Fruit fly (Drosophila melanogaster) whole organism, embryonic: ENCODE data around the gene CG14545.

Experiments used
- BtbVII ChIP-seq: fragments of 200-800 bp; sonication (Bioruptor generic); optimal IDR thresholded peaks from 3 replicates; lab custom pipeline; 2017; ENCODE audit warnings: missing biosample characterization, mild to moderate bottlenecking, missing genetic modification characterization
- CG10147 ChIP-seq: fragments of 200-800 bp; sonication (Bioruptor generic); optimal IDR thresholded peaks from 2 replicates; lab custom pipeline; 2019; ENCODE audit warnings: missing biosample characterization, mild to moderate bottlenecking, missing genetic modification characterization, moderate library complexity
- CG11504 ChIP-seq: fragments of 200-800 bp; sonication (Bioruptor generic); optimal IDR thresholded peaks from 3 replicates; lab custom pipeline; 2019; ENCODE audit warnings: missing biosample characterization, mild to moderate bottlenecking, missing genetic modification characterization, moderate library complexity
- CG11560 ChIP-seq: fragments of 200-800 bp; sonication (Bioruptor generic); IDR thresholded peaks from 3 replicates; pipeline ENCODE4 v1.3.6; 2022; ENCODE audit warnings: missing biosample characterization, missing genetic modification characterization
- CG12104 ChIP-seq: fragments of 200-800 bp; sonication (Bioruptor generic); optimal IDR thresholded peaks from 3 replicates; lab custom pipeline; 2016; ENCODE audit warnings: missing biosample characterization, missing genetic modification characterization
- CG12219 ChIP-seq: fragments of 200-800 bp; sonication (Bioruptor generic); optimal IDR thresholded peaks from 3 replicates; lab custom pipeline; 2018; ENCODE audit warnings: missing biosample characterization, mild to moderate bottlenecking, missing genetic modification characterization
- CG1233 ChIP-seq: fragments of 200-800 bp; sonication (Bioruptor generic); optimal IDR thresholded peaks from 4 replicates; lab custom pipeline; 2018; ENCODE audit warnings: missing biosample characterization, mild to moderate bottlenecking, missing genetic modification characterization
- CG13123 ChIP-seq: fragments of 200-800 bp; sonication (Bioruptor generic); optimal IDR thresholded peaks from 2 replicates; lab custom pipeline; 2016; ENCODE audit warnings: missing biosample characterization, missing genetic modification characterization
- CG14014 ChIP-seq: fragments of 200-800 bp; sonication (Bioruptor generic); IDR thresholded peaks from 2 replicates; pipeline ENCODE4 v1.3.6; 2022; ENCODE audit warnings: missing biosample characterization, missing genetic modification characterization
- CG14050 ChIP-seq: fragments of 200-800 bp; sonication (Bioruptor generic); IDR thresholded peaks from 3 replicates; pipeline ENCODE4 v1.3.6; 2022; ENCODE audit warnings: missing biosample characterization, missing genetic modification characterization
- CG15696 ChIP-seq: fragments of 200-800 bp; sonication (Bioruptor generic); optimal IDR thresholded peaks from 2 replicates; lab custom pipeline; 2019; ENCODE audit warnings: missing biosample characterization, mild to moderate bottlenecking, missing genetic modification characterization, moderate library complexity
- CG16813 ChIP-seq: fragments of 200-800 bp; sonication (Bioruptor generic); IDR thresholded peaks from 3 replicates; pipeline ENCODE4 v1.3.6; 2022; ENCODE audit warnings: missing biosample characterization, missing genetic modification characterization; ENCODE audit not compliant: partially characterized antibody
- CG17829 ChIP-seq: fragments of 200-800 bp; optimal IDR thresholded peaks from 2 replicates; lab custom pipeline; 2019; ENCODE audit warnings: missing biosample characterization, mild to moderate bottlenecking, missing genetic modification characterization, moderate library complexity
- CG1832 ChIP-seq: fragments of 200-800 bp; sonication (Bioruptor generic); optimal IDR thresholded peaks from 2 replicates; lab custom pipeline; 2017; ENCODE audit warnings: missing biosample characterization, mild to moderate bottlenecking, missing genetic modification characterization, inconsistent platforms
- CG3065 ChIP-seq: fragments of 200-800 bp; sonication (Bioruptor generic); optimal IDR thresholded peaks from 2 replicates; lab custom pipeline; 2016; ENCODE audit warnings: missing biosample characterization, missing genetic modification characterization
- CG34376 ChIP-seq: fragments of 200-800 bp; sonication (Bioruptor generic); optimal IDR thresholded peaks from 2 replicates; lab custom pipeline; 2018; ENCODE audit warnings: missing biosample characterization, mild to moderate bottlenecking, missing genetic modification characterization
- CG5953 ChIP-seq: fragments of 200-800 bp; sonication (Bioruptor generic); IDR thresholded peaks from 2 replicates; pipeline ENCODE4 v1.3.6; 2022; ENCODE audit warnings: missing biosample characterization, missing genetic modification characterization
- CG8388 ChIP-seq: fragments of 200-800 bp; sonication (Bioruptor generic); optimal IDR thresholded peaks from 2 replicates; lab custom pipeline; 2019; ENCODE audit warnings: missing biosample characterization, mild to moderate bottlenecking, missing genetic modification characterization, moderate library complexity
- CG9609 ChIP-seq: fragments of 200-800 bp; sonication (Bioruptor generic); optimal IDR thresholded peaks from 3 replicates; lab custom pipeline; 2016; ENCODE audit warnings: missing biosample characterization, missing genetic modification characterization
- CG9797 ChIP-seq: fragments of 200-800 bp; sonication (Bioruptor generic); optimal IDR thresholded peaks from 3 replicates; lab custom pipeline; 2018; ENCODE audit warnings: missing biosample characterization, mild to moderate bottlenecking, missing genetic modification characterization
- CTCF ChIP-seq: fragments of 200-800 bp; sonication (Bioruptor generic); optimal IDR thresholded peaks from 2 replicates; lab custom pipeline; 2017; ENCODE audit warnings: missing biosample characterization, mild to moderate bottlenecking, missing genetic modification characterization, moderate library complexity
- D ChIP-seq, 2 experiments: fragments of 200-800 bp in 1 of 2; fragments of >200 bp in 1 of 2; sonication (Bioruptor generic) in 1 of 2; optimal IDR thresholded peaks; 2 replicates in 1 of 2; 3 replicates in 1 of 2; lab custom pipeline; 2017; ENCODE audit warnings: mild to moderate bottlenecking in 1 of 2, missing biosample characterization in 1 of 2, missing genetic modification characterization in 1 of 2, missing genetic modification reagents in 1 of 2
- D19B ChIP-seq: fragments of 200-800 bp; sonication (Bioruptor generic); optimal IDR thresholded peaks from 2 replicates; lab custom pipeline; 2017; ENCODE audit warnings: missing biosample characterization, mild to moderate bottlenecking, missing genetic modification characterization
- Dbx ChIP-seq: fragments of 200-800 bp; sonication (Bioruptor generic); IDR thresholded peaks from 3 replicates; pipeline ENCODE4 v1.3.6; 2022; ENCODE audit warnings: missing biosample characterization, missing genetic modification characterization
- Dip3 ChIP-seq: fragments of 200-800 bp; sonication (Bioruptor generic); optimal IDR thresholded peaks from 3 replicates; lab custom pipeline; 2016; ENCODE audit warnings: missing biosample characterization, missing genetic modification characterization
- Fer3 ChIP-seq: fragments of 200-800 bp; sonication (Bioruptor generic); optimal IDR thresholded peaks from 2 replicates; lab custom pipeline; 2018; ENCODE audit warnings: missing biosample characterization, mild to moderate bottlenecking, missing genetic modification characterization, moderate library complexity
- GATAe ChIP-seq: fragments of 200-800 bp; sonication (Bioruptor generic); conservative IDR thresholded peaks from 2 replicates; pipeline ENCODE4 v1.3.6; 2022; ENCODE audit warnings: missing biosample characterization, missing genetic modification characterization
- Lim3 ChIP-seq: fragments of 200-800 bp; sonication (Bioruptor generic); IDR thresholded peaks from 2 replicates; pipeline ENCODE4 v1.3.6; 2022; ENCODE audit warnings: missing biosample characterization, missing genetic modification characterization
- Oaz ChIP-seq: fragments of 200-800 bp; sonication (Bioruptor generic); IDR thresholded peaks from 2 replicates; pipeline ENCODE4 v1.3.6; 2022; ENCODE audit warnings: missing biosample characterization, missing genetic modification characterization
- Sox100B ChIP-seq: fragments of 200-800 bp; sonication (Bioruptor generic); optimal IDR thresholded peaks from 3 replicates; lab custom pipeline; 2018; ENCODE audit warnings: missing biosample characterization, mild to moderate bottlenecking, missing genetic modification characterization
- TFAM ChIP-seq: fragments of 200-800 bp; sonication (Bioruptor generic); optimal IDR thresholded peaks from 2 replicates; lab custom pipeline; 2017; ENCODE audit warnings: missing biosample characterization, missing genetic modification characterization, inconsistent platforms
- YL-1 ChIP-seq: fragments of 200-800 bp; sonication (Bioruptor generic); optimal IDR thresholded peaks from 3 replicates; lab custom pipeline; 2017; ENCODE audit warnings: missing biosample characterization, mild to moderate bottlenecking, missing genetic modification characterization
- ap ChIP-seq: fragments of 200-800 bp; sonication (Bioruptor generic); IDR thresholded peaks from 2 replicates; pipeline ENCODE4 v1.3.6; 2022; ENCODE audit warnings: missing biosample characterization, missing genetic modification characterization
- dpn ChIP-seq, 2 experiments: fragments of 200-800 bp; sonication (Bioruptor generic); optimal IDR thresholded peaks; 3 replicates each; lab custom pipeline; 2016; ENCODE audit warnings: missing biosample characterization in 2 of 2, missing genetic modification characterization in 2 of 2
- en ChIP-seq: fragments of 200-800 bp; sonication (Bioruptor generic); optimal IDR thresholded peaks from 2 replicates; lab custom pipeline; 2016; ENCODE audit warnings: missing biosample characterization, missing genetic modification characterization
- gt ChIP-seq: fragments of 200-800 bp; sonication (Bioruptor generic); IDR thresholded peaks from 2 replicates; pipeline ENCODE4 v1.3.6; 2022; ENCODE audit warnings: missing biosample characterization, missing genetic modification characterization
- her ChIP-seq: fragments of 200-800 bp; sonication (Bioruptor generic); optimal IDR thresholded peaks from 2 replicates; lab custom pipeline; 2016; ENCODE audit warnings: missing biosample characterization, missing genetic modification characterization
- lbe ChIP-seq: fragments of 200-800 bp; sonication (Bioruptor generic); optimal IDR thresholded peaks from 2 replicates; lab custom pipeline; 2016; ENCODE audit warnings: missing biosample characterization, mild to moderate bottlenecking, missing genetic modification characterization
- mam ChIP-seq: fragments of 200-800 bp; sonication (Bioruptor generic); optimal IDR thresholded peaks from 3 replicates; lab custom pipeline; 2016; ENCODE audit warnings: missing biosample characterization, missing genetic modification characterization
- mirr ChIP-seq: fragments of 200-800 bp; sonication (Bioruptor generic); optimal IDR thresholded peaks from 3 replicates; lab custom pipeline; 2018; ENCODE audit warnings: missing biosample characterization, mild to moderate bottlenecking, missing genetic modification characterization
- nau ChIP-seq: fragments of 200-800 bp; sonication (Bioruptor generic); optimal IDR thresholded peaks from 3 replicates; lab custom pipeline; 2017; ENCODE audit warnings: missing biosample characterization, mild to moderate bottlenecking, missing genetic modification characterization, missing genetic modification reagents
- org-1 ChIP-seq: fragments of 200-800 bp; sonication (Bioruptor generic); optimal IDR thresholded peaks from 2 replicates; lab custom pipeline; 2017; ENCODE audit warnings: missing biosample characterization, missing genetic modification characterization
- pb ChIP-seq: fragments of 200-800 bp; sonication (Bioruptor generic); optimal IDR thresholded peaks from 3 replicates; lab custom pipeline; 2016; ENCODE audit warnings: missing biosample characterization, missing genetic modification characterization
- scrt ChIP-seq: fragments of 200-800 bp; sonication (Bioruptor generic); optimal IDR thresholded peaks from 2 replicates; lab custom pipeline; 2018; ENCODE audit warnings: missing biosample characterization, mild to moderate bottlenecking, missing genetic modification characterization, moderate library complexity
- shn ChIP-seq: fragments of 200-800 bp; sonication (Bioruptor generic); optimal IDR thresholded peaks from 3 replicates; lab custom pipeline; 2016; ENCODE audit warnings: missing biosample characterization, missing genetic modification characterization
- tio ChIP-seq: fragments of 200-800 bp; sonication (Bioruptor generic); optimal IDR thresholded peaks from 2 replicates; lab custom pipeline; 2017; ENCODE audit warnings: missing biosample characterization, missing genetic modification characterization, inconsistent platforms
- unc-4 ChIP-seq: fragments of 200-800 bp; sonication (Bioruptor generic); IDR thresholded peaks from 2 replicates; pipeline ENCODE4 v1.3.6; 2022; ENCODE audit warnings: missing biosample characterization, missing genetic modification characterization; ENCODE audit not compliant: partially characterized antibody
- zen2 ChIP-seq: fragments of 200-800 bp; sonication (Bioruptor generic); IDR thresholded peaks from 3 replicates; pipeline ENCODE4 v1.3.6; 2022; ENCODE audit warnings: missing biosample characterization, missing genetic modification characterization; ENCODE audit not compliant: partially characterized antibody
- zfh2 ChIP-seq: fragments of 200-800 bp; sonication (Bioruptor generic); optimal IDR thresholded peaks from 2 replicates; lab custom pipeline; 2016; ENCODE audit warnings: missing biosample characterization, missing genetic modification characterization

Gene CG14545

DNA sequence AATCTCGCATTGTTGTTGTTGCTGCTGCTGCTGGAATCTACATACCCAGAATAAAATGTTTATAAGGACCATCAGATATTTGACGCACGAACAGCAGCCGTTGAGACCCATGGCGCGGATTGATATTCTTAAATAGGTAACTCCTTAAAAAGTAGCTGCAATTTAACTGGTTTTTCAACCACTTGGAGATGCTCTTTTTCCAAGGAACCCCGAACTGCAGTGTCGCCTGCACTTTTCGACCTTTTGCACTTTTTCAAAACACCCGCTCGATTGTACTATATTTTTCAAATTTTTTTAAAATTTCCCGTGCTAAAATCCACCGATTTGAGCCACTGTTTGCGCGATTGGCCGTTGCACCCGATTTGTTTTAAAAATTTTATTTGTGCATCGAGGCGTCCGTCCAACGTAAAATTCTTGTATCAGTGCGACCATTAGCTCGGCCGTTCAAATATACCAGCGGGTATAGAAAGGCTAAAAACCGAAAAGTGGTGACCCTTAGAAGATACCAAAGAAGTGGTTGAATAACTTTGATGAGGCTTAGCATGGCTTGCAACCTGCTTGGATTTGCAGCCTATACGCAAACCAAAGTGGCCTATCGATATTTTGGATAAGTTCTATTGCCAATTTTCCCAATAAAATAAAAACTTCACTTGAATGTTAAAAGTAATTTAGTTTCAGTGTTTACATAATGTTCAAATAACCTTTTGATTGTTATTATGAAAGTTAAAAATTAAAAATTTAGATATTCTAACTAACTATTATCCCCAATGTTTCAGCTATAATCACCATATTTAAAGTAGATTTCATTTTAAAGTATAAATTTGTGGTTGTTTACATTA, 30.1 kb upstream of the CG14545 start, which contains the start of gene Tsp96F (continued):
- no peak for TF ChIP-seq shn (GFP tag; lab: Kevin White, UChicago)
- no peak for TF ChIP-seq D19B (GFP tag; lab: Kevin White, UChicago)
- peak; percentile 4 for TF ChIP-seq CG15696 (tag; lab: Kevin White, UChicago)
- no peak for TF ChIP-seq ap (GFP tag; lab: Robert Waterston, UW)
- no peak for TF ChIP-seq CG5953 (GFP tag; lab: Robert Waterston, UW)
- TF ChIP-seq CTCF: peak; percentile 48
- no peak for TF ChIP-seq CG8388 (GFP tag; lab: Kevin White, UChicago)
- no peak for TF ChIP-seq mam
- TF ChIP-seq gt (GFP tag; lab: Robert Waterston, UW): no peak
- no peak for TF ChIP-seq CG13123 (GFP tag; lab: Kevin White, UChicago)
- no peak for TF ChIP-seq Fer3 (tag; lab: Kevin White, UChicago)
- peak; percentile 4 for TF ChIP-seq BtbVII (GFP tag; lab: Kevin White, UChicago)
- no peak for TF ChIP-seq CG3065 (GFP tag; lab: Kevin White, UChicago)
- TF ChIP-seq TFAM: no peak
- TF ChIP-seq CG12104: no peak
- TF ChIP-seq lbe: no peak
- TF ChIP-seq zfh2 (GFP tag; lab: Kevin White, UChicago): no peak
- TF ChIP-seq Dip3 (GFP tag; lab: Kevin White, UChicago): no peak
- no peak for TF ChIP-seq pb (GFP tag; lab: Kevin White, UChicago)
- TF ChIP-seq CG16813 (GFP tag; lab: Robert Waterston, UW): peak; percentile 59; the same call in 2 of the 3 replicates
- TF ChIP-seq CG1832 (GFP tag; lab: Kevin White, UChicago): no peak
- peak; percentile 87 for TF ChIP-seq CG9797 (GFP tag; lab: Kevin White, UChicago)
- peak; percentile 4 for TF ChIP-seq CG17829 (tag; lab: Kevin White, UChicago)
- no peak for TF ChIP-seq GATAe (GFP tag; lab: Robert Waterston, UW)
- TF ChIP-seq unc-4 (GFP tag; lab: Robert Waterston, UW): no peak; the same call in 1 of the 2 replicates
- TF ChIP-seq Dbx: no peak; the same call in 2 of the 3 replicates
- TF ChIP-seq CG11560 (tag; lab: Robert Waterston, UW): no peak; the same call in 2 of the 3 replicates
- no peak for TF ChIP-seq Lim3
- TF ChIP-seq D (optimal IDR thresholded peaks at IDR 0.05; lab: Kevin White, UChicago): no peak
- TF ChIP-seq D (GFP tag; optimal IDR thresholded peaks at IDR 0.05; lab: Kevin White, UChicago): no peak
- TF ChIP-seq CG10147 (GFP tag; lab: Kevin White, UChicago): no peak
- no peak for TF ChIP-seq Oaz (GFP tag; lab: Robert Waterston, UW)
- peak; percentile 7 for TF ChIP-seq CG9609
- TF ChIP-seq en (GFP tag; lab: Kevin White, UChicago): no peak
- TF ChIP-seq YL-1: no peak
- no peak for TF ChIP-seq org-1 (GFP tag; lab: Kevin White, UChicago)
- TF ChIP-seq CG34376 (GFP tag; lab: Kevin White, UChicago): peak; percentile 36
- TF ChIP-seq mirr (GFP tag; lab: Kevin White, UChicago): no peak
- peak; percentile 6 for TF ChIP-seq CG12219
- no peak for TF ChIP-seq CG1233 (GFP tag; lab: Kevin White, UChicago)
- TF ChIP-seq CG11504 (tag; lab: Kevin White, UChicago): no peak
- no peak for TF ChIP-seq her (GFP tag; lab: Kevin White, UChicago)
- no peak for TF ChIP-seq Sox100B (GFP tag; lab: Kevin White, UChicago)
- TF ChIP-seq nau (GFP tag; lab: Kevin White, UChicago): no peak
- no peak for TF ChIP-seq scrt (GFP tag; lab: Kevin White, UChicago)
- no peak for TF ChIP-seq CG14014
- TF ChIP-seq CG14050 (GFP tag; lab: Robert Waterston, UW): no peak
- no peak for TF ChIP-seq zen2 (GFP tag; lab: Robert Waterston, UW)
- TF ChIP-seq tio: no peak
- TF ChIP-seq dpn (GFP tag; optimal IDR thresholded peaks at IDR 0.05; lab: Kevin White, UChicago): peak in 1 of 2 experiments; percentile 9
